Fruit fly (Drosophila melanogaster): ENCODE measurements around the gene CG17834.
A peak's percentile ranks its signal among the peaks of the same experiment; 100 is the strongest.

Gene CG17834

dm6 chr2L:8514748-8515147 lies 14.2 kb upstream of the CG17834 start, which contains the start of the genes CG13097 and PIG-U (continued):
- TF ChIP-seq org-1 (GFP tag; optimal IDR thresholded peaks at IDR 0.05) (peak; percentile 24), zf30C (GFP tag; optimal IDR thresholded peaks at IDR 0.05) (no peak), seq (GFP tag; IDR thresholded peaks at IDR 0.05) (no peak), CG13296 (GFP tag; optimal IDR thresholded peaks at IDR 0.05) (peak; percentile 80), HHEX (GFP tag; optimal IDR thresholded peaks at IDR 0.05) (peak; percentile 62), CG8290 (GFP tag; optimal IDR thresholded peaks at IDR 0.05) (peak; percentile 89), CG8290 (tag; optimal IDR thresholded peaks at IDR 0.05) (no peak), CG13123 (GFP tag; optimal IDR thresholded peaks at IDR 0.05) (peak; percentile 63), Fer1 (GFP tag; optimal IDR thresholded peaks at IDR 0.05) (peak; percentile 84), CG17829 (tag; optimal IDR thresholded peaks at IDR 0.05) (peak; percentile 90), Dek (tag; optimal IDR thresholded peaks at IDR 0.05) (peak; percentile 71), Awh (GFP tag; IDR thresholded peaks at IDR 0.05) (0 out of 2 replicates have a peak, but pooled peaks have one; percentile 13), Sox100B (GFP tag; optimal IDR thresholded peaks at IDR 0.05) (no peak), TFAM (GFP tag; optimal IDR thresholded peaks at IDR 0.05) (no peak), CG7556 (GFP tag; optimal IDR thresholded peaks at IDR 0.05) (peak; percentile 70), D19A (tag; optimal IDR thresholded peaks at IDR 0.05) (no peak), ssp (GFP tag; IDR thresholded peaks at IDR 0.05) (peak; percentile 74), Bgb (GFP tag; IDR thresholded peaks at IDR 0.05; ENCODE audit: partially characterized antibody) (peak; percentile 85), CG11085 (GFP tag; IDR thresholded peaks at IDR 0.05) (peak; percentile 28; the same call in 1 of the 2 replicates), CG1233 (GFP tag; optimal IDR thresholded peaks at IDR 0.05) (peak; percentile 56), Hr3 (GFP tag; optimal IDR thresholded peaks at IDR 0.05) (peak; percentile 77), CG34376 (GFP tag; optimal IDR thresholded peaks at IDR 0.05) (peak; percentile 83), usp (GFP tag; optimal IDR thresholded peaks at IDR 0.05) (no peak), CG15696 (tag; optimal IDR thresholded peaks at IDR 0.05) (peak; percentile 83), tna (GFP tag; IDR thresholded peaks at IDR 0.05; ENCODE audit: partially characterized antibody) (peak; percentile 75; the same call in 1 of the 2 replicates), trem (tag; optimal IDR thresholded peaks at IDR 0.05) (peak; percentile 91), CkIIα-i1 (GFP tag; IDR thresholded peaks at IDR 0.05) (no peak), sens (GFP tag) (peak; percentile 97), br (optimal IDR thresholded peaks at IDR 0.05) (no peak), lola (GFP tag; optimal IDR thresholded peaks at IDR 0.05) (peak in 1 of 3 experiments; percentile 79), hbn (GFP tag; IDR thresholded peaks at IDR 0.05; ENCODE audit: partially characterized antibody) (peak; percentile 96), Neu2 (GFP tag; optimal IDR thresholded peaks at IDR 0.05; ENCODE audit: borderline replicate concordance) (no peak), CG18619 (GFP tag; optimal IDR thresholded peaks at IDR 0.05) (peak; percentile 46), CG15269 (tag; optimal IDR thresholded peaks at IDR 0.05) (no peak), CG11723 (GFP tag; optimal IDR thresholded peaks at IDR 0.05) (no peak), Hr78 (GFP tag; optimal IDR thresholded peaks at IDR 0.05) (no peak), HmgZ (tag; optimal IDR thresholded peaks at IDR 0.05) (peak; percentile 87), mirr (GFP tag; optimal IDR thresholded peaks at IDR 0.05) (peak; percentile 23), CG14710 (tag; optimal IDR thresholded peaks at IDR 0.05) (peak; percentile 89), NC2α (GFP tag; optimal IDR thresholded peaks at IDR 0.05) (no peak), Ravus (GFP tag; IDR thresholded peaks at IDR 0.05) (no peak), B-H2 (GFP tag; optimal IDR thresholded peaks at IDR 0.05) (peak; percentile 85), vvl (GFP tag; IDR thresholded peaks at IDR 0.05) (peak; percentile 84), Dp (GFP tag; optimal IDR thresholded peaks at IDR 0.05) (peak; percentile 59), Nf-YC (tag; optimal IDR thresholded peaks at IDR 0.05) (peak; percentile 73), CG11247 (GFP tag; IDR thresholded peaks at IDR 0.05) (peak; percentile 77), hkb (optimal IDR thresholded peaks at IDR 0.05) (no peak), hkb (GFP tag; IDR thresholded peaks at IDR 0.05) (peak; percentile 75), CG6683 (GFP tag; optimal IDR thresholded peaks at IDR 0.05) (peak; percentile 65), tin (GFP tag; optimal IDR thresholded peaks at IDR 0.05) (peak; percentile 88), CG5953 (GFP tag; IDR thresholded peaks at IDR 0.05) (peak; percentile 45; the same call in 1 of the 2 replicates)
